Fruit fly (Drosophila melanogaster): ENCODE measurements around the gene Sos.

Gene Sos

dm6 chr2L:13780109-13780947 lies 33.3 kb upstream of the Sos start, which contains the start of the genes CG9008 and p38b (continued):
- no peak for TF ChIP-seq GATAe (GFP tag; conservative IDR thresholded peaks at IDR 0.05)
- TF ChIP-seq CG7987 (GFP tag; optimal IDR thresholded peaks at IDR 0.05): no peak
- no peak for TF ChIP-seq CG31365 (tag; optimal IDR thresholded peaks at IDR 0.05)
- TF ChIP-seq CG11456 (GFP tag; IDR thresholded peaks at IDR 0.05): peak; percentile 55; the same call in 2 of the 3 replicates
- peak; percentile 54 for TF ChIP-seq CG13624 (GFP tag; optimal IDR thresholded peaks at IDR 0.05)
- peak; percentile 42 for TF ChIP-seq kay (GFP tag; optimal IDR thresholded peaks at IDR 0.05)
- peak; percentile 53; the same call in 1 of the 2 replicates for TF ChIP-seq CG32772 (GFP tag; IDR thresholded peaks at IDR 0.05)
- TF ChIP-seq Dbx (GFP tag; IDR thresholded peaks at IDR 0.05): peak; percentile 72
- TF ChIP-seq CG18262 (tag; optimal IDR thresholded peaks at IDR 0.05): peak; percentile 94
- peak; percentile 73 for TF ChIP-seq unpg (GFP tag; optimal IDR thresholded peaks at IDR 0.05)
- TF ChIP-seq CG17359 (tag; optimal IDR thresholded peaks at IDR 0.05): peak; percentile 69
- TF ChIP-seq CG13287 (GFP tag; IDR thresholded peaks at IDR 0.05; ENCODE audit: partially characterized antibody): peak; percentile 43
- peak; percentile 13 for TF ChIP-seq grn (GFP tag; optimal IDR thresholded peaks at IDR 0.05)
- TF ChIP-seq dysf (GFP tag; IDR thresholded peaks at IDR 0.05): peak; percentile 77
- TF ChIP-seq CHES-1-like (GFP tag; optimal IDR thresholded peaks at IDR 0.05): no peak
- no peak for TF ChIP-seq hth (optimal IDR thresholded peaks at IDR 0.05)
- TF ChIP-seq CG3847 (GFP tag; IDR thresholded peaks at IDR 0.05): peak; percentile 57
- peak; percentile 76 for TF ChIP-seq tin (GFP tag; optimal IDR thresholded peaks at IDR 0.05)
- peak; percentile 83 for TF ChIP-seq CG10979 (tag; optimal IDR thresholded peaks at IDR 0.05)
- no peak for TF ChIP-seq CG7745 (tag; optimal IDR thresholded peaks at IDR 0.05)
- peak; percentile 84 for TF ChIP-seq CG8388 (GFP tag; optimal IDR thresholded peaks at IDR 0.05)
- TF ChIP-seq CG10543 (GFP tag; optimal IDR thresholded peaks at IDR 0.05): peak; percentile 91
- TF ChIP-seq CG17612 (GFP tag; IDR thresholded peaks at IDR 0.05): no peak
- no peak for TF ChIP-seq br (optimal IDR thresholded peaks at IDR 0.05)
- TF ChIP-seq chinmo (GFP tag; IDR thresholded peaks at IDR 0.05; ENCODE audit: partially characterized antibody): 0 out of 4 replicates have a peak, but pooled peaks have one; percentile 67
- no peak for TF ChIP-seq mirr (GFP tag; optimal IDR thresholded peaks at IDR 0.05)
- peak; percentile 20; the same call in 1 of the 2 replicates for TF ChIP-seq inv (GFP tag; IDR thresholded peaks at IDR 0.05; ENCODE audit: partially characterized antibody)
- TF ChIP-seq chm (GFP tag; IDR thresholded peaks at IDR 0.05): no peak
- peak; percentile 75 for TF ChIP-seq CG6765 (GFP tag; optimal IDR thresholded peaks at IDR 0.05)
- 0 out of 2 replicates have a peak, but pooled peaks have one; percentile 48 for TF ChIP-seq nerfin-2 (GFP tag; IDR thresholded peaks at IDR 0.05; ENCODE audit: partially characterized antibody)
- TF ChIP-seq Lim3 (GFP tag; IDR thresholded peaks at IDR 0.05): no peak
- peak; percentile 40 for TF ChIP-seq B-H2 (GFP tag; optimal IDR thresholded peaks at IDR 0.05)
- no peak for TF ChIP-seq pros (GFP tag; optimal IDR thresholded peaks at IDR 0.05)
- TF ChIP-seq onecut (GFP tag; IDR thresholded peaks at IDR 0.05): peak; percentile 48; the same call in 1 of the 2 replicates
- TF ChIP-seq CG5245 (GFP tag; optimal IDR thresholded peaks at IDR 0.05): peak; percentile 66
- TF ChIP-seq CG9932 (GFP tag; IDR thresholded peaks at IDR 0.05): peak; percentile 82
- no peak for TF ChIP-seq CG7271 (tag; optimal IDR thresholded peaks at IDR 0.05)
- peak; percentile 87 for TF ChIP-seq Ssrp (tag; optimal IDR thresholded peaks at IDR 0.05)
- TF ChIP-seq Vsx1 (GFP tag; optimal IDR thresholded peaks at IDR 0.05): peak; percentile 90
- peak; percentile 4; the same call in 1 of the 3 replicates for TF ChIP-seq ci (GFP tag; IDR thresholded peaks at IDR 0.05)
- TF ChIP-seq twi (tag; optimal IDR thresholded peaks at IDR 0.05): peak; percentile 68
- TF ChIP-seq CG18476 (GFP tag; optimal IDR thresholded peaks at IDR 0.05): peak; percentile 72
- TF ChIP-seq Scr (GFP tag; IDR thresholded peaks at IDR 0.05; ENCODE audit: partially characterized antibody): peak; percentile 45; the same call in 1 of the 2 replicates
- TF ChIP-seq rib (GFP tag; IDR thresholded peaks at IDR 0.05): no peak
- TF ChIP-seq CG6175 (GFP tag; IDR thresholded peaks at IDR 0.05): peak; percentile 13; the same call in 1 of the 3 replicates
- peak; percentile 92 for TF ChIP-seq Ets65A (GFP tag)
- peak; percentile 30 for TF ChIP-seq trh (GFP tag; optimal IDR thresholded peaks at IDR 0.05)
- peak; percentile 26 for TF ChIP-seq CG18764 (GFP tag; optimal IDR thresholded peaks at IDR 0.05)
- 0 out of 3 replicates have a peak, but pooled peaks have one; percentile 26 for TF ChIP-seq Doc3 (GFP tag; IDR thresholded peaks at IDR 0.05; ENCODE audit: partially characterized antibody)
